Worm (Caenorhabditis elegans) whole organism, young adult: ENCODE results near the gene Y22D7AR.6.
A peak's percentile ranks its signal among the peaks of the same experiment; 100 is the strongest.

ENCODE experiments used
- B0019.2 ChIP-seq: fragments of 200-800 bp; sonication (Bioruptor generic); conservative IDR thresholded peaks from 2 replicates; pipeline ENCODE4 v1.3.6; 2022; ENCODE audit warnings: missing genetic modification reagents, missing genetic modification characterization, missing compliant biosample characterization
- B0035.1 ChIP-seq: sonication (generic microtip); optimal IDR thresholded peaks from 2 replicates; lab custom pipeline; 2016; ENCODE audit warnings: missing genetic modification characterization, mild to moderate bottlenecking, missing compliant biosample characterization, missing genotype, missing genetic modification reagents
- D2030.7 ChIP-seq: fragments of 200-800 bp; sonication (Bioruptor generic); IDR thresholded peaks from 2 replicates; pipeline ENCODE4 v1.3.6; 2022; ENCODE audit warnings: missing genetic modification reagents, missing genetic modification characterization, missing compliant biosample characterization
- F39B2.1 ChIP-seq: fragments of 200-800 bp; sonication (Bioruptor generic); IDR thresholded peaks from 2 replicates; pipeline ENCODE4 v1.3.6; 2022; ENCODE audit warnings: missing genetic modification reagents, missing genetic modification characterization, missing compliant biosample characterization
- F52B5.7 ChIP-seq: sonication (generic microtip); optimal IDR thresholded peaks from 2 replicates; lab custom pipeline; 2016; ENCODE audit warnings: mild to moderate bottlenecking, missing genetic modification characterization, missing compliant biosample characterization
- F57C9.4 ChIP-seq: sonication (generic microtip); optimal IDR thresholded peaks from 2 replicates; lab custom pipeline; 2017; ENCODE audit warnings: mild to moderate bottlenecking, missing genetic modification characterization, missing compliant biosample characterization
- T26A5.8 ChIP-seq: sonication (generic microtip); optimal IDR thresholded peaks from 2 replicates; lab custom pipeline; 2016; ENCODE audit warnings: missing genetic modification characterization, missing compliant biosample characterization
- Y95B8A.8 ChIP-seq: fragments of 200-800 bp; sonication (Bioruptor generic); IDR thresholded peaks from 2 replicates; pipeline ENCODE4 v1.3.6; 2022; ENCODE audit warnings: missing genetic modification reagents, missing genetic modification characterization, missing compliant biosample characterization
- ama-1 ChIP-seq, 3 experiments: fragments of 150-350 bp in 1 of 3; sonication (generic microtip) in 2 of 3; optimal IDR thresholded peaks; 2 replicates each; lab custom pipeline; 2014 to 2018; ENCODE audit warnings: missing biosample characterization in 2 of 3, missing genetic modification characterization in 2 of 3, missing genetic modification reagents in 2 of 3
- athp-1 ChIP-seq: sonication (generic microtip); optimal IDR thresholded peaks from 2 replicates; lab custom pipeline; 2017; ENCODE audit warnings: mild to moderate bottlenecking, missing genetic modification characterization, missing compliant biosample characterization
- attf-5 ChIP-seq: fragments of 200-800 bp; sonication (Bioruptor generic); optimal IDR thresholded peaks from 2 replicates; lab custom pipeline; 2018; ENCODE audit warnings: mild to moderate bottlenecking, missing genetic modification characterization, missing compliant biosample characterization
- ccch-3 ChIP-seq: fragments of 200-800 bp; sonication (Bioruptor generic); optimal IDR thresholded peaks from 2 replicates; lab custom pipeline; 2018; ENCODE audit warnings: mild to moderate bottlenecking, missing genetic modification characterization, missing compliant biosample characterization
- ceh-100 ChIP-seq: fragments of 200-800 bp; sonication (Bioruptor generic); IDR thresholded peaks from 2 replicates; pipeline ENCODE4 v1.3.6; 2022; ENCODE audit warnings: missing genetic modification reagents, missing genetic modification characterization, missing compliant biosample characterization
- ceh-40 ChIP-seq: fragments of 200-800 bp; sonication (Bioruptor generic); IDR thresholded peaks from 2 replicates; pipeline ENCODE4 v1.3.6; 2022; ENCODE audit warnings: missing genetic modification characterization, missing compliant biosample characterization
- ceh-58 ChIP-seq: fragments of 200-800 bp; sonication (Bioruptor generic); IDR thresholded peaks from 2 replicates; pipeline ENCODE4 v1.3.6; 2022; ENCODE audit warnings: missing genetic modification characterization, missing compliant biosample characterization
- efl-1 ChIP-seq: fragments of 150-350 bp; optimal IDR thresholded peaks from 2 replicates; lab custom pipeline; 2014; ENCODE audit warnings: missing biosample characterization, missing genetic modification reagents, missing genetic modification characterization
- egl-18 ChIP-seq: fragments of 200-800 bp; sonication (Bioruptor generic); IDR thresholded peaks from 2 replicates; pipeline ENCODE4 v1.3.6; 2022; ENCODE audit warnings: missing genetic modification reagents, missing genetic modification characterization, missing compliant biosample characterization
- ekl-4 ChIP-seq: fragments of 200-800 bp; sonication (Bioruptor generic); IDR thresholded peaks from 2 replicates; pipeline ENCODE4 v1.3.6; 2022; ENCODE audit warnings: missing genetic modification reagents, missing genetic modification characterization, missing compliant biosample characterization
- ets-4 ChIP-seq: fragments of 200-800 bp; sonication (Bioruptor generic); optimal IDR thresholded peaks from 2 replicates; lab custom pipeline; 2018; ENCODE audit warnings: mild to moderate bottlenecking, missing genetic modification characterization, missing compliant biosample characterization
- hlh-26 ChIP-seq: fragments of 200-800 bp; sonication (Bioruptor generic); conservative IDR thresholded peaks from 2 replicates; pipeline ENCODE4 v1.3.6; 2022; ENCODE audit warnings: missing genetic modification reagents, missing genetic modification characterization, missing compliant biosample characterization
- hmg-1.2 ChIP-seq: fragments of 200-800 bp; sonication (Bioruptor generic); IDR thresholded peaks from 2 replicates; pipeline ENCODE4 v1.3.6; 2022; ENCODE audit warnings: missing genetic modification reagents, missing genetic modification characterization, missing compliant biosample characterization
- let-607 ChIP-seq, 2 experiments: fragments of 200-800 bp in 1 of 2; sonication (Bioruptor generic) in 1 of 2; sonication (generic microtip) in 1 of 2; optimal IDR thresholded peaks; 2 replicates each; lab custom pipeline; 2016 to 2018; ENCODE audit warnings: mild to moderate bottlenecking in 2 of 2, missing compliant biosample characterization in 2 of 2, missing genetic modification characterization in 2 of 2, moderate library complexity in 2 of 2, missing genotype in 1 of 2
- lin-26 ChIP-seq: fragments of 200-800 bp; sonication (Bioruptor generic); IDR thresholded peaks from 2 replicates; pipeline ENCODE4 v1.3.6; 2022; ENCODE audit warnings: missing genetic modification reagents, missing genetic modification characterization, missing compliant biosample characterization
- madf-3 ChIP-seq: fragments of 200-800 bp; sonication (Bioruptor generic); IDR thresholded peaks from 2 replicates; pipeline ENCODE4 v1.3.6; 2022; ENCODE audit warnings: missing genetic modification reagents, missing genetic modification characterization, missing compliant biosample characterization
- mes-4 ChIP-seq: sonication (generic microtip); optimal IDR thresholded peaks from 2 replicates; lab custom pipeline; 2016; ENCODE audit warnings: missing genotype, missing genetic modification characterization, missing compliant biosample characterization
- nfya-2 ChIP-seq: fragments of 200-800 bp; sonication (Bioruptor generic); IDR thresholded peaks from 2 replicates; pipeline ENCODE4 v1.3.6; 2022; ENCODE audit warnings: missing genetic modification reagents, missing genetic modification characterization, missing compliant biosample characterization
- nhr-80 ChIP-seq: sonication (generic microtip); optimal IDR thresholded peaks from 2 replicates; lab custom pipeline; 2016; ENCODE audit warnings: missing genetic modification characterization, missing compliant biosample characterization
- rec-8 ChIP-seq, 2 experiments: sonication (generic microtip); optimal IDR thresholded peaks; 2 replicates each; lab custom pipeline; 2016; ENCODE audit warnings: mild to moderate bottlenecking in 2 of 2, missing genetic modification characterization in 2 of 2, missing genetic modification reagents in 2 of 2, missing genotype in 2 of 2, missing biosample characterization in 1 of 2, missing compliant biosample characterization in 1 of 2, moderate library complexity in 1 of 2
- rpc-1 ChIP-seq, 2 experiments: fragments of 150-350 bp in 1 of 2; sonication (generic microtip) in 1 of 2; optimal IDR thresholded peaks; 2 replicates each; lab custom pipeline; 2014 to 2018; ENCODE audit warnings: missing biosample characterization in 1 of 2, missing genetic modification characterization in 1 of 2, missing genetic modification reagents in 1 of 2, missing genotype in 1 of 2
- tbp1 ChIP-seq: fragments of 200-800 bp; sonication (Bioruptor generic); optimal IDR thresholded peaks from 2 replicates; lab custom pipeline; 2018; ENCODE audit warnings: mild to moderate bottlenecking, missing genetic modification characterization, missing compliant biosample characterization
- tbx-9 ChIP-seq: sonication (generic microtip); optimal IDR thresholded peaks from 2 replicates; lab custom pipeline; 2016; ENCODE audit warnings: borderline replicate concordance, missing genetic modification characterization, inconsistent platforms, missing compliant biosample characterization
- unc-130 ChIP-seq: sonication (generic microtip); optimal IDR thresholded peaks from 2 replicates; lab custom pipeline; 2016; ENCODE audit warnings: missing genetic modification reagents, missing genetic modification characterization, missing compliant biosample characterization
- xnd-1 ChIP-seq: sonication (generic microtip); optimal IDR thresholded peaks from 2 replicates; lab custom pipeline; 2016; ENCODE audit warnings: missing genotype, missing genetic modification reagents, missing genetic modification characterization, missing compliant biosample characterization

The Y22D7AR.6 gene

ce11 chrIII:1664761-1665266 is 11.7 kb downstream of the Y22D7AR.6 start, which contains the start of gene Y22D7AL.16 (continued):
- no peak for TF ChIP-seq madf-3 (GFP tag; lab: Robert Waterston, UW)
- TF ChIP-seq xnd-1 = no peak
- TF ChIP-seq athp-1 (tag; lab: Kevin White, UChicago) = no peak
- TF ChIP-seq ekl-4 = no peak
- no peak for TF ChIP-seq unc-130

- no peak for TF ChIP-seq hlh-26 (GFP tag; lab: Robert Waterston, UW)
- TF ChIP-seq T26A5.8 = no peak
- TF ChIP-seq rec-8 (tag; optimal IDR thresholded peaks at IDR 0.05; lab: Kevin White, UChicago) = no peak
- TF ChIP-seq tbx-9 = no peak
- TF ChIP-seq let-607 (tag; optimal IDR thresholded peaks at IDR 0.05; lab: Kevin White, UChicago) = no peak
- TF ChIP-seq efl-1 (GFP tag; lab: Kevin White, UChicago) = no peak
- no peak for TF ChIP-seq mes-4 (tag; lab: Kevin White, UChicago)
- TF ChIP-seq nhr-80 (tag; lab: Kevin White, UChicago) = no peak
- TF ChIP-seq B0035.1 (tag; lab: Kevin White, UChicago) = no peak
- TF ChIP-seq lin-26 (GFP tag; lab: Robert Waterston, UW) = no peak
- no peak for TF ChIP-seq nfya-2 (GFP tag; lab: Robert Waterston, UW)
- no peak for TF ChIP-seq ceh-40 (GFP tag; lab: Robert Waterston, UW)
- no peak for TF ChIP-seq athp-1 (tag; lab: Kevin White, UChicago)
- no peak for TF ChIP-seq F52B5.7
- no peak for TF ChIP-seq ama-1 (optimal IDR thresholded peaks at IDR 0.05; lab: Kevin White, UChicago)
- no peak for TF ChIP-seq ama-1 (GFP tag; optimal IDR thresholded peaks at IDR 0.05; lab: Kevin White, UChicago)
- no peak for TF ChIP-seq egl-18 (GFP tag; lab: Robert Waterston, UW)
- TF ChIP-seq ets-4 (GFP tag; lab: Kevin White, UChicago) = no peak
- TF ChIP-seq D2030.7 (GFP tag; lab: Robert Waterston, UW) = no peak
- TF ChIP-seq hmg-1.2 (GFP tag; lab: Robert Waterston, UW) = no peak
- no peak for TF ChIP-seq rpc-1 (optimal IDR thresholded peaks at IDR 0.05; lab: Kevin White, UChicago)
- TF ChIP-seq rpc-1 (tag; optimal IDR thresholded peaks at IDR 0.05; lab: Kevin White, UChicago) = no peak
Measured at ce11 chrIII:1663056-1663455, 13.5 kb downstream of the Y22D7AR.6 start.

ce11 chrIII:1662405-1662804 is 14.1 kb downstream of the Y22D7AR.6 start:
- TF ChIP-seq rpc-1 (optimal IDR thresholded peaks at IDR 0.05; lab: Kevin White, UChicago) (no peak), rpc-1 (tag; optimal IDR thresholded peaks at IDR 0.05; lab: Kevin White, UChicago) (peak; percentile 56), rec-8 (tag; optimal IDR thresholded peaks at IDR 0.05; lab: Kevin White, UChicago) (no peak), B0019.2 (GFP tag; lab: Robert Waterston, UW) (no peak), ceh-40 (GFP tag; lab: Robert Waterston, UW) (no peak), ceh-58 (GFP tag; lab: Robert Waterston, UW) (no peak), tbp1 (GFP tag; lab: Kevin White, UChicago) (peak; percentile 70), ceh-100 (GFP tag; lab: Robert Waterston, UW) (no peak)

ce11 chrIII:1661031-1661430 is 15.5 kb downstream of the Y22D7AR.6 start:
- TF ChIP-seq Y95B8A.8 (no peak), F39B2.1 (GFP tag; lab: Robert Waterston, UW) (no peak), nhr-80 (tag; lab: Kevin White, UChicago) (peak; percentile 40), rpc-1 (optimal IDR thresholded peaks at IDR 0.05; lab: Kevin White, UChicago) (no peak), rpc-1 (tag; optimal IDR thresholded peaks at IDR 0.05; lab: Kevin White, UChicago) (no peak), attf-5 (GFP tag; lab: Kevin White, UChicago) (no peak), F57C9.4 (no peak), ccch-3 (GFP tag; lab: Kevin White, UChicago) (no peak), unc-130 (no peak)
